Worm (Caenorhabditis elegans) whole organism, mixed stage, embryonic: ENCODE data around the gene lrch-1.
A peak's percentile ranks its signal among the peaks of the same experiment; 100 is the strongest.

ENCODE experiments used
- lin-13 ChIP-seq: fragments of 150-350 bp; optimal IDR thresholded peaks from 2 replicates; lab custom pipeline; 2014; ENCODE audit warnings: missing biosample characterization, missing genetic modification characterization
- pha-4 ChIP-seq: fragments of 150-350 bp; optimal IDR thresholded peaks from 2 replicates; lab custom pipeline; 2018; ENCODE audit warnings: missing biosample characterization, missing genetic modification reagents, missing genetic modification characterization
- unc-62 ChIP-seq: fragments of 150-350 bp; optimal IDR thresholded peaks from 2 replicates; lab custom pipeline; 2014; ENCODE audit warnings: missing biosample characterization, missing genetic modification reagents, missing genetic modification characterization

DNA sequence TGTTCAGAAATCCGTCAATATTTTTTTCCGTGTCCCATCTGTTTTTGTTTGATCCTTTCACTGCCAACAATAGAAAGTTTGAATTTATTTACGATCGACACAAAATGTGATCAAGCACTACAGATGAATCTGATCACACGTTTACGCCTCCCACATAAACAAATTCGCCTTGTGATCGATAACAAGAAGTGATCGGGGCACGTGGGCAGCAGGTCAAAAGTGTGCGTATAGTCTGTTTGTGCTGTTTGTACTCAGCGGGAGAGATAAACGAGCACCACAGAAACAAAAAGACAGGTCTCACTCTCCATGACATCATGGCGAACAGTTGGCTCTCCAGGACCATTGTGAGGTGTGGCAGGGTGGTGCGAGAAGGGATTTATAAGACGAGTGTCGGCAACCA is 39.1 kb upstream of the lrch-1 start:
- TF ChIP-seq pha-4 (tag; lab: Kevin White, UChicago), result no peak
- no peak for TF ChIP-seq lin-13 (tag; lab: Kevin White, UChicago)
- peak; percentile 47 for TF ChIP-seq unc-62 (GFP tag; lab: Kevin White, UChicago)
